Fruit fly (Drosophila melanogaster) whole organism, embryonic: ENCODE measurements around the gene SuUR.
A peak's percentile ranks its signal among the peaks of the same experiment; 100 is the strongest.

ENCODE experiments used
- Blimp-1 ChIP-seq: fragments of 200-800 bp; sonication (Bioruptor generic); optimal IDR thresholded peaks from 3 replicates; lab custom pipeline; 2018; ENCODE audit warnings: missing biosample characterization, missing genetic modification characterization, mild to moderate bottlenecking, moderate library complexity, missing genetic modification reagents
- CG10267 ChIP-seq: fragments of 200-800 bp; sonication (Bioruptor generic); optimal IDR thresholded peaks from 2 replicates; lab custom pipeline; 2018; ENCODE audit warnings: missing biosample characterization, mild to moderate bottlenecking, missing genetic modification characterization, moderate library complexity
- CG10959 ChIP-seq: fragments of 200-800 bp; sonication (Bioruptor generic); IDR thresholded peaks from 2 replicates; pipeline ENCODE4 v1.3.6; 2022; ENCODE audit warnings: missing biosample characterization, missing genetic modification characterization
- CG10979 ChIP-seq: fragments of 200-800 bp; sonication (Bioruptor generic); optimal IDR thresholded peaks from 2 replicates; lab custom pipeline; 2018; ENCODE audit warnings: missing biosample characterization, mild to moderate bottlenecking, missing genetic modification characterization, moderate library complexity
- CG11093 ChIP-seq: fragments of 200-800 bp; sonication (Bioruptor generic); IDR thresholded peaks from 3 replicates; pipeline ENCODE4 v1.3.6; 2022; ENCODE audit warnings: missing biosample characterization, missing genetic modification characterization
- CG11504 ChIP-seq: fragments of 200-800 bp; sonication (Bioruptor generic); optimal IDR thresholded peaks from 3 replicates; lab custom pipeline; 2019; ENCODE audit warnings: missing biosample characterization, mild to moderate bottlenecking, missing genetic modification characterization, moderate library complexity
- CG12104 ChIP-seq: fragments of 200-800 bp; sonication (Bioruptor generic); optimal IDR thresholded peaks from 3 replicates; lab custom pipeline; 2016; ENCODE audit warnings: missing biosample characterization, missing genetic modification characterization
- CG12391 ChIP-seq: fragments of 200-800 bp; sonication (Bioruptor generic); optimal IDR thresholded peaks from 3 replicates; lab custom pipeline; 2018; ENCODE audit warnings: missing biosample characterization, mild to moderate bottlenecking, missing genetic modification characterization, moderate library complexity
- CG12744 ChIP-seq: fragments of 200-800 bp; sonication (Bioruptor generic); optimal IDR thresholded peaks from 2 replicates; lab custom pipeline; 2016; ENCODE audit warnings: missing biosample characterization, missing genetic modification characterization
- CG13424 ChIP-seq: fragments of 200-800 bp; sonication (Bioruptor generic); optimal IDR thresholded peaks from 2 replicates; lab custom pipeline; 2019; ENCODE audit warnings: missing biosample characterization, mild to moderate bottlenecking, missing genetic modification characterization, moderate library complexity
- CG14667 ChIP-seq: fragments of 200-800 bp; sonication (Bioruptor generic); IDR thresholded peaks from 2 replicates; pipeline ENCODE4 v1.3.6; 2022; ENCODE audit warnings: missing biosample characterization, missing genetic modification characterization
- CG14965 ChIP-seq: fragments of 200-800 bp; sonication (Bioruptor generic); optimal IDR thresholded peaks from 2 replicates; lab custom pipeline; 2016; ENCODE audit warnings: missing biosample characterization, missing genetic modification characterization, borderline replicate concordance
- CG15011 ChIP-seq: fragments of 200-800 bp; sonication (Bioruptor generic); optimal IDR thresholded peaks from 3 replicates; lab custom pipeline; 2018; ENCODE audit warnings: missing biosample characterization, mild to moderate bottlenecking, missing genetic modification characterization
- CG16863 ChIP-seq: fragments of 200-800 bp; sonication (Bioruptor generic); optimal IDR thresholded peaks from 3 replicates; lab custom pipeline; 2016; ENCODE audit warnings: missing biosample characterization, missing genetic modification characterization
- CG31365 ChIP-seq: fragments of 200-800 bp; sonication (Bioruptor generic); optimal IDR thresholded peaks from 2 replicates; lab custom pipeline; 2018; ENCODE audit warnings: missing biosample characterization, mild to moderate bottlenecking, missing genetic modification characterization
- CG6654 ChIP-seq: fragments of 200-800 bp; sonication (Bioruptor generic); optimal IDR thresholded peaks from 2 replicates; lab custom pipeline; 2017; ENCODE audit warnings: missing biosample characterization, mild to moderate bottlenecking, missing genetic modification characterization
- CG8944 ChIP-seq: fragments of 200-800 bp; sonication (Bioruptor generic); optimal IDR thresholded peaks from 3 replicates; lab custom pipeline; 2016; ENCODE audit warnings: missing biosample characterization, missing genetic modification characterization
- CG9437 ChIP-seq: fragments of 200-800 bp; sonication (Bioruptor generic); optimal IDR thresholded peaks from 2 replicates; lab custom pipeline; 2018; ENCODE audit warnings: missing biosample characterization, mild to moderate bottlenecking, missing genetic modification characterization
- CTCF ChIP-seq: fragments of 200-800 bp; sonication (Bioruptor generic); optimal IDR thresholded peaks from 2 replicates; lab custom pipeline; 2017; ENCODE audit warnings: missing biosample characterization, mild to moderate bottlenecking, missing genetic modification characterization, moderate library complexity
- Chrac-16 ChIP-seq: fragments of 200-800 bp; sonication (Bioruptor generic); optimal IDR thresholded peaks from 3 replicates; lab custom pipeline; 2016; ENCODE audit warnings: missing biosample characterization, missing genetic modification characterization
- Eip74EF ChIP-seq, 2 experiments: fragments of 200-800 bp in 1 of 2; fragments of >200 bp in 1 of 2; sonication (Bioruptor generic) in 1 of 2; optimal IDR thresholded peaks; 2 replicates each; lab custom pipeline; 2017 to 2019; ENCODE audit warnings: missing biosample characterization in 2 of 2, missing genetic modification characterization in 2 of 2, mild to moderate bottlenecking in 1 of 2, moderate library complexity in 1 of 2
- Elba2 ChIP-seq: fragments of 200-800 bp; sonication (Bioruptor generic); optimal IDR thresholded peaks from 3 replicates; lab custom pipeline; 2016; ENCODE audit warnings: missing biosample characterization, missing genetic modification characterization
- Gug ChIP-seq: fragments of 200-800 bp; sonication (Bioruptor generic); IDR thresholded peaks from 4 replicates; pipeline ENCODE4 v1.3.6; 2022; ENCODE audit warnings: missing biosample characterization, missing genetic modification characterization
- H15 ChIP-seq: fragments of 200-800 bp; sonication (Bioruptor generic); IDR thresholded peaks from 3 replicates; pipeline ENCODE4 v1.3.6; 2022; ENCODE audit warnings: missing biosample characterization, missing genetic modification characterization
- HmgZ ChIP-seq: fragments of 200-800 bp; sonication (Bioruptor generic); optimal IDR thresholded peaks from 2 replicates; lab custom pipeline; 2018; ENCODE audit warnings: missing biosample characterization, mild to moderate bottlenecking, missing genetic modification characterization
- Pdp1 ChIP-seq, 2 experiments: fragments of 200-800 bp; sonication (Bioruptor generic); optimal IDR thresholded peaks; 3 replicates each; lab custom pipeline; 2016; ENCODE audit warnings: missing biosample characterization in 2 of 2, missing genetic modification characterization in 2 of 2, mild to moderate bottlenecking in 1 of 2, moderate library complexity in 1 of 2
- YL-1 ChIP-seq: fragments of 200-800 bp; sonication (Bioruptor generic); optimal IDR thresholded peaks from 3 replicates; lab custom pipeline; 2017; ENCODE audit warnings: missing biosample characterization, mild to moderate bottlenecking, missing genetic modification characterization
- bab2 ChIP-seq: fragments of 200-800 bp; sonication (Bioruptor generic); optimal IDR thresholded peaks from 2 replicates; lab custom pipeline; 2016; ENCODE audit warnings: missing biosample characterization, missing genetic modification characterization
- bigmax ChIP-seq: fragments of 200-800 bp; sonication (Bioruptor generic); optimal IDR thresholded peaks from 2 replicates; lab custom pipeline; 2018; ENCODE audit warnings: missing biosample characterization, mild to moderate bottlenecking, missing genetic modification characterization
- btn ChIP-seq: fragments of 200-800 bp; sonication (Bioruptor generic); optimal IDR thresholded peaks from 2 replicates; lab custom pipeline; 2016; ENCODE audit warnings: missing biosample characterization, missing genetic modification characterization
- chm ChIP-seq: fragments of 200-800 bp; sonication (Bioruptor generic); IDR thresholded peaks from 2 replicates; pipeline ENCODE4 v1.3.6; 2022; ENCODE audit warnings: missing biosample characterization, missing genetic modification characterization
- da ChIP-seq: fragments of 200-800 bp; sonication (Bioruptor generic); optimal IDR thresholded peaks from 2 replicates; lab custom pipeline; 2016; ENCODE audit warnings: missing biosample characterization, missing genetic modification characterization
- disco-r ChIP-seq: fragments of 200-800 bp; sonication (Bioruptor generic); optimal IDR thresholded peaks from 2 replicates; lab custom pipeline; 2016; ENCODE audit warnings: missing biosample characterization, missing genetic modification characterization
- dpn ChIP-seq, 2 experiments: fragments of 200-800 bp; sonication (Bioruptor generic); optimal IDR thresholded peaks; 3 replicates each; lab custom pipeline; 2016; ENCODE audit warnings: missing biosample characterization in 2 of 2, missing genetic modification characterization in 2 of 2
- ems ChIP-seq: fragments of 200-800 bp; sonication (Bioruptor generic); optimal IDR thresholded peaks from 3 replicates; lab custom pipeline; 2016; ENCODE audit warnings: missing biosample characterization, missing genetic modification characterization
- eve ChIP-seq, 2 experiments: fragments of >200 bp; optimal IDR thresholded peaks; 2 replicates each; lab custom pipeline; 2017; ENCODE audit warnings: missing biosample characterization in 2 of 2, missing genetic modification characterization in 2 of 2
- fd64A ChIP-seq: fragments of 200-800 bp; sonication (Bioruptor generic); optimal IDR thresholded peaks from 3 replicates; lab custom pipeline; 2018; ENCODE audit warnings: missing biosample characterization, mild to moderate bottlenecking, missing genetic modification characterization
- knrl ChIP-seq: fragments of 200-800 bp; sonication (Bioruptor generic); IDR thresholded peaks from 3 replicates; pipeline ENCODE4 v1.3.6; 2022; ENCODE audit warnings: missing biosample characterization, missing genetic modification characterization; ENCODE audit not compliant: partially characterized antibody
- lmd ChIP-seq: fragments of 200-800 bp; sonication (Bioruptor generic); IDR thresholded peaks from 2 replicates; pipeline ENCODE4 v1.3.6; 2022; ENCODE audit warnings: missing biosample characterization, missing genetic modification characterization
- lola ChIP-seq, 3 experiments: fragments of >200 bp in 2 of 3; fragments of 200-800 bp in 1 of 3; sonication (Bioruptor generic) in 1 of 3; optimal IDR thresholded peaks; 2 replicates each; lab custom pipeline; 2017 to 2019; ENCODE audit warnings: missing biosample characterization in 3 of 3, missing genetic modification characterization in 3 of 3, mild to moderate bottlenecking in 1 of 3, moderate library complexity in 1 of 3
- mirr ChIP-seq: fragments of 200-800 bp; sonication (Bioruptor generic); optimal IDR thresholded peaks from 3 replicates; lab custom pipeline; 2018; ENCODE audit warnings: missing biosample characterization, mild to moderate bottlenecking, missing genetic modification characterization
- nmo ChIP-seq: fragments of 200-800 bp; sonication (Bioruptor generic); optimal IDR thresholded peaks from 2 replicates; lab custom pipeline; 2018; ENCODE audit warnings: missing biosample characterization, mild to moderate bottlenecking, missing genetic modification characterization, moderate library complexity
- pan ChIP-seq, 4 experiments: fragments of >200 bp in 3 of 4; fragments of 200-800 bp in 1 of 4; sonication (Bioruptor generic) in 1 of 4; optimal IDR thresholded peaks in 3 of 4; IDR thresholded peaks in 1 of 4; 2 replicates each; pipeline versions ENCODE4 v1.3.6 to Lab custom; 2017 to 2022; ENCODE audit warnings: missing biosample characterization in 2 of 4, missing genetic modification characterization in 2 of 4, mixed read lengths in 1 of 4
- pum ChIP-seq: fragments of 200-800 bp; sonication (Bioruptor generic); optimal IDR thresholded peaks from 2 replicates; lab custom pipeline; 2016; ENCODE audit warnings: missing biosample characterization, missing genetic modification characterization
- rib ChIP-seq: fragments of 200-800 bp; sonication (Bioruptor generic); IDR thresholded peaks from 2 replicates; pipeline ENCODE4 v1.3.6; 2022; ENCODE audit warnings: missing biosample characterization, missing genetic modification characterization
- sim ChIP-seq: fragments of 200-800 bp; sonication (Bioruptor generic); IDR thresholded peaks from 2 replicates; pipeline ENCODE4 v1.3.6; 2022; ENCODE audit warnings: missing biosample characterization, missing genetic modification characterization
- zen2 ChIP-seq: fragments of 200-800 bp; sonication (Bioruptor generic); IDR thresholded peaks from 3 replicates; pipeline ENCODE4 v1.3.6; 2022; ENCODE audit warnings: missing biosample characterization, missing genetic modification characterization; ENCODE audit not compliant: partially characterized antibody
- zfh1 ChIP-seq: fragments of 200-800 bp; sonication (Bioruptor generic); IDR thresholded peaks from 3 replicates; pipeline ENCODE4 v1.3.6; 2022; ENCODE audit warnings: missing biosample characterization, missing genetic modification characterization

SuUR gene

DNA sequence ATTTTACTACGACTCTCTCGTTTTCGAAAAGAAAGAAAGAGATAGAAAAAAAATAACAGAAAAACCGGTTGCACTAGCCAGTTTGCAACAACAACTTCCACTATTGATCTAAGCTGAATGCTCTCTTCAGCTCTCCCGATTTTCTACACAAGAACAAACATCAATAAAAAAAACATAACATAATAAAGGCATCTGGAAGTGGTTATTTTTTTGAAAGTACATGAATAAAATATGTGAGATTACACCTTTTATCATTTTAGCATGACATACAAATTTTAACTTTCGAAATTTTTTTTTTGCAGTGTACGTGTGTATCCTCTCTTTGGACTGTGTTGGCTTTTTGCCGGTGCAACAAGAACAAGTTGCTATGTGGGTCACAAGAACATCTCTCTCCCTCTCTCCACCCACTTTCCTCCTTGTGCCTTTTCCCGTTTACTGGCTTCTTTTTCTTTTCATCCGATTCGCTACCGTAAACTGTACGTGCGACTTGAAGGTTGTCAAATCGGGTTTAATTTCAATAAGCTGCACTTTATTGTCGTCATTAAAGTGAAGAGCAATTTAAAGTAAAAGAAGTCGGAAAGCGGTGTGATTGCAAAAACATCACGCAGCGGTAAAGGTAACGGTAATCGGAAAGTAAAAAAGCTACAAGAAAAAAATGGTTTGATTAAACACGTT is 19.9 kb downstream of the SuUR start (continued):
- TF ChIP-seq CG10959 (peak; percentile 95), lmd (GFP tag; lab: Robert Waterston, UW) (peak; percentile 95), H15 (GFP tag; lab: Robert Waterston, UW) (peak; percentile 95), CG12104 (GFP tag; lab: Kevin White, UChicago) (peak; percentile 96), zen2 (GFP tag; lab: Robert Waterston, UW) (no peak), CG12391 (peak; percentile 98), CG8944 (peak; percentile 94), bigmax (GFP tag; lab: Kevin White, UChicago) (peak; percentile 28), knrl (GFP tag; lab: Robert Waterston, UW) (no peak), chm (peak; percentile 99), zfh1 (peak; percentile 98), dpn (GFP tag; optimal IDR thresholded peaks at IDR 0.05; lab: Kevin White, UChicago) (peak; percentile 97), eve (GFP tag; optimal IDR thresholded peaks at IDR 0.05; lab: Kevin White, UChicago) (peak in 1 of 2 experiments; percentile 72), CG11093 (GFP tag; lab: Robert Waterston, UW) (peak; percentile 94), CG9437 (GFP tag; lab: Kevin White, UChicago) (peak; percentile 92), fd64A (GFP tag; lab: Kevin White, UChicago) (peak; percentile 88), Blimp-1 (GFP tag; lab: Kevin White, UChicago) (peak; percentile 95), CG16863 (peak; percentile 97), CTCF (GFP tag; lab: Kevin White, UChicago) (peak; percentile 69), CG10979 (peak; percentile 99), CG10267 (tag; lab: Kevin White, UChicago) (peak; percentile 94), rib (GFP tag; lab: Robert Waterston, UW) (peak; percentile 89), pan (optimal IDR thresholded peaks at IDR 0.05; lab: Kevin White, UChicago) (no peak), pan (GFP tag; optimal IDR thresholded peaks at IDR 0.05 in 1 of 2, IDR thresholded peaks at IDR 0.05 in 1 of 2) (peak in 1 of 2 experiments; percentile 98), Elba2 (GFP tag; lab: Kevin White, UChicago) (peak; percentile 82), bab2 (GFP tag; lab: Kevin White, UChicago) (peak; percentile 96), CG14667 (GFP tag; lab: Robert Waterston, UW) (peak; percentile 92), CG14965 (GFP tag; lab: Kevin White, UChicago) (peak; percentile 85), Eip74EF (GFP tag; optimal IDR thresholded peaks at IDR 0.05; lab: Kevin White, UChicago) (peak in 1 of 2 experiments; percentile 98), ems (GFP tag; lab: Kevin White, UChicago) (peak; percentile 92), CG15011 (GFP tag; lab: Kevin White, UChicago) (peak; percentile 88), Pdp1 (GFP tag; optimal IDR thresholded peaks at IDR 0.05; lab: Kevin White, UChicago) (peak; percentile 95 to 97), pum (peak; percentile 96), HmgZ (peak; percentile 94), CG11504 (peak; percentile 97), CG6654 (GFP tag; lab: Kevin White, UChicago) (peak; percentile 78), lola (GFP tag; optimal IDR thresholded peaks at IDR 0.05; lab: Kevin White, UChicago) (peak in 1 of 3 experiments; percentile 98), CG12744 (peak; percentile 96), YL-1 (GFP tag; lab: Kevin White, UChicago) (peak; percentile 91), disco-r (peak; percentile 92), CG13424 (tag; lab: Kevin White, UChicago) (peak; percentile 97), mirr (no peak), da (GFP tag; lab: Kevin White, UChicago) (peak; percentile 93), CG31365 (tag; lab: Kevin White, UChicago) (peak; percentile 76), Gug (peak; percentile 87), Chrac-16 (GFP tag; lab: Kevin White, UChicago) (peak; percentile 95), btn (GFP tag; lab: Kevin White, UChicago) (peak; percentile 96), sim (GFP tag; lab: Robert Waterston, UW) (peak; percentile 96), nmo (GFP tag; lab: Kevin White, UChicago) (peak; percentile 98)
